Fruit fly (Drosophila melanogaster) whole organism, wandering third instar larva: Measurements from ENCODE around the gene CG13384.

Experiments used
- Abd-B ChIP-seq: fragments of >200 bp; optimal IDR thresholded peaks from 2 replicates; lab custom pipeline; 2017; ENCODE audit warnings: missing biosample characterization, missing genetic modification characterization
- CG32264 ChIP-seq: fragments of 200-800 bp; sonication (Bioruptor generic); optimal IDR thresholded peaks from 2 replicates; lab custom pipeline; 2016; ENCODE audit warnings: missing biosample characterization, missing genetic modification characterization
- CG9705 ChIP-seq: fragments of 200-800 bp; sonication (Bioruptor generic); optimal IDR thresholded peaks from 2 replicates; lab custom pipeline; 2018; ENCODE audit warnings: missing biosample characterization, mild to moderate bottlenecking, missing genetic modification characterization
- CrebA ChIP-seq: fragments of 200-800 bp; sonication (Bioruptor generic); optimal IDR thresholded peaks from 2 replicates; lab custom pipeline; 2016; ENCODE audit warnings: missing biosample characterization, mild to moderate bottlenecking, missing genetic modification characterization, borderline replicate concordance
- Dfd ChIP-seq: fragments of >200 bp; optimal IDR thresholded peaks from 2 replicates; lab custom pipeline; 2017; ENCODE audit warnings: missing biosample characterization, missing genetic modification characterization
- Dif ChIP-seq: fragments of 200-275, 200-300 bp; sonication (Bioruptor generic); optimal IDR thresholded peaks from 2 replicates; lab custom pipeline; 2018; ENCODE audit warnings: missing biosample characterization, missing genetic modification characterization; ENCODE audit not compliant: partially characterized antibody
- Hnf4 ChIP-seq: fragments of 200-800 bp; sonication (Bioruptor generic); optimal IDR thresholded peaks from 2 replicates; lab custom pipeline; 2016; ENCODE audit warnings: missing biosample characterization, mild to moderate bottlenecking, missing genetic modification characterization
- Hr83 ChIP-seq: fragments of 200-300 bp; sonication (Bioruptor generic); optimal IDR thresholded peaks from 2 replicates; lab custom pipeline; 2016; ENCODE audit warnings: missing biosample characterization, mild to moderate bottlenecking, missing genetic modification characterization, moderate library complexity; ENCODE audit not compliant: poor library complexity, severe bottlenecking
- Jra ChIP-seq: sonication (Bioruptor generic); optimal IDR thresholded peaks from 2 replicates; lab custom pipeline; 2016; ENCODE audit warnings: missing biosample characterization, missing genetic modification characterization
- Mio ChIP-seq: sonication (Bioruptor generic); optimal IDR thresholded peaks from 2 replicates; lab custom pipeline; 2016; ENCODE audit warnings: missing biosample characterization, missing genetic modification characterization
- Myc ChIP-seq: fragments of >200 bp; optimal IDR thresholded peaks from 2 replicates; lab custom pipeline; 2017
- N ChIP-seq: fragments of >200 bp; optimal IDR thresholded peaks from 2 replicates; lab custom pipeline; 2018; ENCODE audit warnings: missing biosample characterization, missing external identifiers, missing genetic modification characterization
- OdsH ChIP-seq: fragments of 200-800 bp; sonication (Bioruptor generic); optimal IDR thresholded peaks from 2 replicates; lab custom pipeline; 2016; ENCODE audit warnings: missing biosample characterization, mild to moderate bottlenecking, missing genetic modification characterization
- Rel ChIP-seq, 2 experiments: fragments of 200-800 bp; sonication (Bioruptor generic) in 1 of 2; optimal IDR thresholded peaks; 2 replicates in 1 of 2; 3 replicates in 1 of 2; lab custom pipeline; 2016 to 2019; ENCODE audit warnings: mild to moderate bottlenecking in 2 of 2, missing biosample characterization in 2 of 2, missing genetic modification characterization in 2 of 2, moderate library complexity in 1 of 2
- Sp1 ChIP-seq: fragments of 200-800 bp; sonication (Bioruptor generic); optimal IDR thresholded peaks from 3 replicates; lab custom pipeline; 2019; ENCODE audit warnings: missing biosample characterization, mild to moderate bottlenecking, missing genetic modification characterization, moderate library complexity
- Vsx2 ChIP-seq: fragments of 200-300, 225-300 bp; sonication (Bioruptor generic); optimal IDR thresholded peaks from 2 replicates; lab custom pipeline; 2018; ENCODE audit warnings: missing biosample characterization, missing genetic modification characterization; ENCODE audit not compliant: partially characterized antibody
- br ChIP-seq: fragments of 200-800 bp; sonication (Bioruptor generic); optimal IDR thresholded peaks from 2 replicates; lab custom pipeline; 2016; ENCODE audit warnings: missing biosample characterization, missing genetic modification characterization
- dl ChIP-seq, 2 experiments: fragments of 175-275, 200-275 bp in 1 of 2; fragments of 200-275 bp in 1 of 2; sonication (Bioruptor generic); optimal IDR thresholded peaks; lab custom pipeline; 2018; ENCODE audit warnings: mild to moderate bottlenecking in 2 of 2, missing biosample characterization in 2 of 2, missing genetic modification characterization in 2 of 2, moderate library complexity in 2 of 2; ENCODE audit not compliant: partially characterized antibody in 2 of 2, insufficient read depth in 1 of 2
- dsf ChIP-seq: sonication (Bioruptor generic); optimal IDR thresholded peaks from 2 replicates; lab custom pipeline; 2016; ENCODE audit warnings: missing biosample characterization, missing genetic modification characterization, borderline replicate concordance
- ey ChIP-seq: fragments of 200-800 bp; sonication (Bioruptor generic); optimal IDR thresholded peaks from 2 replicates; lab custom pipeline; 2016; ENCODE audit warnings: missing biosample characterization, missing genetic modification characterization
- foxo ChIP-seq, 2 experiments: fragments of 200-800 bp; sonication (Bioruptor generic); optimal IDR thresholded peaks; 2 replicates in 1 of 2; 3 replicates in 1 of 2; lab custom pipeline; 2016 to 2017; ENCODE audit warnings: missing biosample characterization in 2 of 2, missing genetic modification characterization in 2 of 2
- fru ChIP-seq: fragments of 200-800 bp; sonication (Bioruptor generic); optimal IDR thresholded peaks from 3 replicates; lab custom pipeline; 2016; ENCODE audit warnings: missing biosample characterization, mild to moderate bottlenecking, missing genetic modification characterization
- h ChIP-seq: fragments of 200-800 bp; sonication (Bioruptor generic); optimal IDR thresholded peaks from 3 replicates; lab custom pipeline; 2016; ENCODE audit warnings: missing biosample characterization, mild to moderate bottlenecking, missing genetic modification characterization
- jim ChIP-seq: fragments of 175-275, 200-325 bp; sonication (Bioruptor generic); optimal IDR thresholded peaks from 2 replicates; lab custom pipeline; 2016; ENCODE audit warnings: missing biosample characterization, mild to moderate bottlenecking, missing genetic modification characterization
- lola ChIP-seq: fragments of >200 bp; optimal IDR thresholded peaks from 2 replicates; lab custom pipeline; 2017; ENCODE audit warnings: missing biosample characterization, missing genetic modification characterization
- pan ChIP-seq: fragments of >200 bp; optimal IDR thresholded peaks from 2 replicates; lab custom pipeline; 2017
- psq ChIP-seq: fragments of 200-800 bp; sonication (Bioruptor generic); optimal IDR thresholded peaks from 3 replicates; lab custom pipeline; 2017; ENCODE audit warnings: missing biosample characterization, mild to moderate bottlenecking, missing genetic modification characterization, moderate library complexity
- sage ChIP-seq: fragments of 200-800 bp; sonication (Bioruptor generic); optimal IDR thresholded peaks from 2 replicates; lab custom pipeline; 2016; ENCODE audit warnings: missing biosample characterization, mild to moderate bottlenecking, missing genetic modification characterization
- sv ChIP-seq: fragments of 200-800 bp; sonication (Bioruptor generic); optimal IDR thresholded peaks from 3 replicates; lab custom pipeline; 2016; ENCODE audit warnings: missing biosample characterization, missing genetic modification characterization
- usp ChIP-seq: fragments of >200 bp; optimal IDR thresholded peaks from 2 replicates; lab custom pipeline; 2017; ENCODE audit warnings: missing biosample characterization, missing genetic modification characterization
- woc ChIP-seq: sonication (Bioruptor generic); optimal IDR thresholded peaks from 2 replicates; lab custom pipeline; 2016; ENCODE audit warnings: missing biosample characterization, mild to moderate bottlenecking, missing genetic modification characterization

The CG13384 gene

DNA sequence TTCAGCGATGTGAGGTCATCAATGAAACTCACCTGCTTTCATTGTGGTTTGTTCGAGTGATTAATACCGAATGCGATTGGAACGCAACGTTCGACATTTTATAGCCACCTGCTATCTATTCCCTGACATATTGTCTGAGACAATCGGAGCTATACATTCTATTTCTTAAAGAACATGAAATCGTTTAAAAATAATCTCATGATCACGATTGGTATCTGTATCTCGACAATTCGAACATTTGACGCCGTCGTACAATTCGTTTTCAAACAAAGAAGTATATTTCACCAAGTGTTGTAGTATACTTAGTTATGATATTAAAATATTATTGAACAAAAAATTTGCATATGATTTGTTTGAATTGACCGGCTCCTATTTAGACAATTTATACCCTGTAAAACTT, 10.6 kb downstream of the CG13384 start, which contains the start of gene Peritrophin-15b:
TSS of gene Peritrophin-15b (minus strand) at position 101 of the 400 bp plus-strand sequence.
- no peak for TF ChIP-seq usp
- no peak for TF ChIP-seq Myc (lab: Kevin White, UChicago)
- no peak for TF ChIP-seq psq (GFP tag; lab: Kevin White, UChicago)
- TF ChIP-seq N (GFP tag; lab: Kevin White, UChicago) = no peak
- TF ChIP-seq lola (GFP tag; lab: Kevin White, UChicago) = no peak
- no peak for TF ChIP-seq CG9705
- no peak for TF ChIP-seq sv (GFP tag; lab: Kevin White, UChicago)
- TF ChIP-seq OdsH (GFP tag; lab: Kevin White, UChicago) = no peak
- TF ChIP-seq dl (GFP tag; optimal IDR thresholded peaks at IDR 0.05; lab: Kevin White, UChicago; ENCODE audit: insufficient read depth in 1 of 2, partially characterized antibody in 2 of 2) = no peak
- no peak for TF ChIP-seq h (GFP tag; lab: Kevin White, UChicago)
- no peak for TF ChIP-seq sage (GFP tag; lab: Kevin White, UChicago)
- TF ChIP-seq foxo (GFP tag; optimal IDR thresholded peaks at IDR 0.05; lab: Kevin White, UChicago) = no peak
- TF ChIP-seq CrebA = no peak

DNA sequence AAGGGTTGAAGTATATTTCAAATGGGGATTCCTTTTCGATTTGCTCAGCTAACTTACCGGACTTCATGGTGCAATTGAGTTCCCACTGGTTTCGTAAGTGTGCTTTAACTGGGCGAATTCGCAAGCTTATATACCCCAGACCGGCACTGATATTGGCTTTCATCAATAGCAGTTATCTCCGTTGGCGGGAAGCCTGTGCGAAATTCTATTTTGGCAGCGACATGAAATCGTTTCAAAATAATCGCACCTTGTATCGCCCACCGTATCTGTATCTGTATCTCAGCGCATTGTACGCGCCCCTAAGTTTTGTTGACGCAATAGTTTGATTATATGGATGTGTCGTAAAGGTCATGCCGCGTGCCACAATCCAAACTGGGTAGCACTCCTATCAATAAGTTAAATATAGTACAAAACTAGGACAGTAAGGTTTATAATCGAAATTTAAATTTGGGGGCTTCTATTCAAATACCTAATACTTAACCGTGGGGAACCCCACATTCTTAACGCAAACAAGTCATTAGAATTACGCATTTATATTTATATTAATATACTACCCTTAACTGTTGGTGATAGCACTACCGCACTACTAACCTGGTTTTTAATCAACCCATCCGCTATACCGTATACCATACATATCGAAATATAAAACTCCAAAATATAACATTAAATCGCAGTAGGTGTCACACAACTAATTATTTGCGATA, 11.9 kb downstream of the CG13384 start, which contains the start of the genes Peritrophin-15a and CG13385:
TSS of gene Peritrophin-15a (minus strand) at position 101 of the 704 bp plus-strand sequence.
TSS of gene CG13385 (plus strand) at position 654 of the 704 bp plus-strand sequence.
- no peak for TF ChIP-seq Dfd (GFP tag; lab: Kevin White, UChicago)
- no peak for TF ChIP-seq Abd-B (GFP tag; lab: Kevin White, UChicago)
- TF ChIP-seq Hnf4 = no peak
- no peak for TF ChIP-seq sv (GFP tag; lab: Kevin White, UChicago)
- no peak for TF ChIP-seq Rel (GFP tag; optimal IDR thresholded peaks at IDR 0.05; lab: Kevin White, UChicago)
- TF ChIP-seq Rel (tag; optimal IDR thresholded peaks at IDR 0.05; lab: Kevin White, UChicago) = no peak
- TF ChIP-seq Hr83 (GFP tag; lab: Kevin White, UChicago) = no peak
- TF ChIP-seq N (GFP tag; lab: Kevin White, UChicago) = no peak
- TF ChIP-seq Jra (GFP tag; lab: Kevin White, UChicago) = no peak
- TF ChIP-seq ey = no peak

DNA sequence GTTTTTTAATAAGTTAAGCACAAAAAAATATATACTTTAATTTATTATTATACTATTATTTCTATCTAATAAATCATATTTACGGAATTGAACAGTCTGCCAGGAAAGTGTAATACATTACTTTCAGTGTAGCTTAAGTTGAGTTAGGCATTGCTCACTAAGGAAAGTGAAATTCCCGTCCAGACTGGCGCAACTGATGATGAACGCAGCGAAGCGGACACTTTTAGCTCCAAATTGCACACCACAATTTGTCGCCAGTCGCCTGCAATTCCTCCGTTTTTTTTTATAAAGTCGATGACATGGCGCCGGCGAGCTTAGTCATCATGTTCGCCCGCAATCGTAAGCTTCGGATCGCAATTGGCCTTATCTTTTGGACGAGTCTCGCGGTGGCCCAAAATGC, 14.5 kb downstream of the CG13384 start, which contains the start of gene CG13386:
TSS of gene CG13386 (plus strand) at position 301 of the 400 bp plus-strand sequence.
- TF ChIP-seq pan (lab: Kevin White, UChicago) (no peak), Rel (GFP tag; optimal IDR thresholded peaks at IDR 0.05; lab: Kevin White, UChicago) (no peak), Rel (tag; optimal IDR thresholded peaks at IDR 0.05; lab: Kevin White, UChicago) (no peak)

DNA sequence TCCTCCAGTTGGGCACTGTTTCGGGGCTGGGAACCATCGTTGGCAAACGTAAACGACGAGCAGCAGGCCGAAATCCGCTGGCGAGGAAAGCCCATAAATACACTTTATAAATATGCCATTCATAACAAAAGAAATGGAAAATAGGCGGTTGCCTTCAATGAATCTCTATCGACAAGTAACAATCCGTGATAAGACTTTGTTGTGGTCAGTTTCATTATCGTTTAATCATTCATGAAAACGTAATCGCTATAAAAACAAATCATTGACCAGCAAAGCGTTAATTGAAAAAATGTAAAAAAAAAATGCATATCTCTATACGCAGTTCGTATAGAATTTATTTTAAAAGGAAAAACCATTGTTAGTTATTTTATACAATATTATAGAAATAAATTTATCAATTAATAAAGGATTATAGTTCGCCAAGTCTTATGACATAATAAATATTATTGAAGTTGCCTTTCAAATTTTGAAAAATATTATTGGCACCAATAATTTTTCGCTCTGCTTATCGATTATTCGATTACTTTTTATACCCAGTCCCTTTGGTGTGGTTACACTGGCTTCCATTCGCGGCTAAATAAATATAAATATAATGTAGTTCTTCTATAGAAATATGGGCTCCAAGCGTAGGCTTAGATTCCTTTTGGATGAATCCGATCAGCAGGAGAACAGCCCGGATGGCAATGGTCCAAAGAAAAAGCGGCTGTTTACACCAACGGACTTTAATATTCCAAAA, 15.8 kb downstream of the CG13384 start, which contains the start of gene CG31898:
TSS of gene CG31898 (plus strand) at position 559 of the 736 bp plus-strand sequence.
- peak; percentile 26 for TF ChIP-seq sage (GFP tag; lab: Kevin White, UChicago)
- no peak for TF ChIP-seq Abd-B (GFP tag; lab: Kevin White, UChicago)

DNA sequence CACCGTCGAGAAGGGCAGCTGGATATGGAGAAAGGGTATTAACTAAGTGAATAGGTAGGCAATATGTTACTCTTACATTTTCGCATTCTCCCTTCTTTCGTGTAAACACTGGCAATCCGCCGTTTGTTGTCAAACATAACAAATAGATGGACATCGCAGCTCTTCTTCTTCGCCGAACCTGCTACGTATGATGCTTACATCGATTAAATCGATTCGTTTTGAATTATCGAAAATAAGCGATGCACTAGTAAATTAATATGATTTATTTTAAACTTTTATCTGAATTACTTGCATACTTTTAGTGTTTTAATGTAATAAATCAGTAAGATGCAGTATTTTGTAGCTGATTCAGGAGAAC, 18.7 kb downstream of the CG13384 start, which contains the start of gene fy:
TSS of gene fy (minus strand) at position 353 of the 358 bp plus-strand sequence.
- TF ChIP-seq CG32264 (GFP tag; lab: Kevin White, UChicago) (no peak), h (GFP tag; lab: Kevin White, UChicago) (no peak), Dfd (GFP tag; lab: Kevin White, UChicago) (no peak), psq (GFP tag; lab: Kevin White, UChicago) (no peak)

DNA sequence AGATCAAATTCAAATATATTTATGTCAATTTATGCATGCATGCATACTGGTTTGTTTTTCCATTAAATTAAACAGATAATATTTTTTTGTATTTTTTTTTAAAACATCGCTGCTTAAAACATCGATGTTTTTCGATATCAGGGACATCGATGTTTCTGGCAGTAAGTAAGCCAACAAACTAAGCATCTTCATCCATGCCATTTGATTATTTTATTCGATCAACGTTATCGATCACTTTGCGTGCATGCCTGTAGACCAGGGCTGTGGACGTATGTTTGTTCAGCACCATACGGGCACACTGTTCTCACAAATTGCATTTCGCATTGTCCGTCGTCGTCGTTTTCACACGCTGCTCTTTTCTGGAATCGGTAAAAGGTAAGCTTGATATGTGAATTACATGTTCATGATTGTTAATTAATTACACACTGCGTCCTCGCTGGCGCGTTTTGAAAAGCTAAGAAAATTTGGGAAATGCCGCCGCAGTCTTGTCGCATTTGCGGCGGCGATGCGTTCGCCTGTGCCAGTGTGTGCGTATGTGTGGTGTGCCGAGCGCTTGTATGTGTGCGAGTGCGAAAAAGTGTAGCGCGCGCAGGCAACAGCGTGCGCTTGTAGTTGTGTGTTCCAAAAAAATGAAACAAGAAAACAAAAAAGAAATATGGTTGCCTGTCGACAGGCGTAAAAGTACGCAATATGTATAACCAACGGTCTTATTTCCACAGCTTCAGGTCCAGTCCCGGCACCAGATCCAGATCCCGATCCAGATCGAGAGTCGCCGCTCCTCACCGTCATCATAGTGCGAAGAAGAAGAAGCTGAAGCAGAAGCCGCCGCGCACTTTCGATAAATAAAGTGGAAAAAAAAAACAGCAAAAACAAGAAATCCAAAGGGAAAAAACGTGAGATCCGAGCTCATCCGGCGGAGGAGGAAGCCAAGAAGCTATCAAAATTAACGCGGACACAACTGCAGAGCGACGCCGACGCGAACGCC, 19.3 kb downstream of the CG13384 start, which contains the start of gene emb:
TSS of gene emb (plus strand) at position 288 of the 985 bp plus-strand sequence.
- TF ChIP-seq Rel (GFP tag; optimal IDR thresholded peaks at IDR 0.05; lab: Kevin White, UChicago) (no peak), Rel (tag; optimal IDR thresholded peaks at IDR 0.05; lab: Kevin White, UChicago) (peak; percentile 49), woc (GFP tag; lab: Kevin White, UChicago) (peak; percentile 54), jim (GFP tag; lab: Kevin White, UChicago) (peak; percentile 46), Hr83 (GFP tag; lab: Kevin White, UChicago) (peak; percentile 80), br (GFP tag; lab: Kevin White, UChicago) (no peak), N (GFP tag; lab: Kevin White, UChicago) (peak; percentile 75), dsf (GFP tag; lab: Kevin White, UChicago) (peak; percentile 6), foxo (GFP tag; optimal IDR thresholded peaks at IDR 0.05; lab: Kevin White, UChicago) (peak in 1 of 2 experiments; percentile 60), Sp1 (peak; percentile 73), Dif (GFP tag; lab: Kevin White, UChicago) (no peak), CG9705 (peak; percentile 25), Mio (GFP tag; lab: Kevin White, UChicago) (no peak), Vsx2 (GFP tag; lab: Kevin White, UChicago) (no peak), fru (GFP tag; lab: Kevin White, UChicago) (peak; percentile 69), pan (lab: Kevin White, UChicago) (no peak), sage (GFP tag; lab: Kevin White, UChicago) (no peak), OdsH (GFP tag; lab: Kevin White, UChicago) (peak; percentile 40), Jra (GFP tag; lab: Kevin White, UChicago) (peak; percentile 40), Myc (lab: Kevin White, UChicago) (no peak)
